Worm (Caenorhabditis elegans) whole organism, early embryonic: Measurements from ENCODE around the gene sams-1.

ENCODE experiments used
- B0310.2 ChIP-seq: sonication (generic microtip); optimal IDR thresholded peaks from 2 replicates; lab custom pipeline; 2016; ENCODE audit warnings: mild to moderate bottlenecking, missing genetic modification characterization, missing compliant biosample characterization
- F13C5.2 ChIP-seq: sonication (generic microtip); optimal IDR thresholded peaks from 2 replicates; lab custom pipeline; 2017; ENCODE audit warnings: mild to moderate bottlenecking, missing genetic modification characterization, inconsistent platforms, missing compliant biosample characterization
- aly-1 ChIP-seq: sonication (generic microtip); optimal IDR thresholded peaks from 2 replicates; lab custom pipeline; 2016; ENCODE audit warnings: missing genetic modification characterization, missing compliant biosample characterization
- ama-1 ChIP-seq: fragments of 150-350 bp; optimal IDR thresholded peaks from 2 replicates; lab custom pipeline; 2014
- ceh-13 ChIP-seq: fragments of 200-800 bp; sonication (Bioruptor generic); optimal IDR thresholded peaks from 2 replicates; lab custom pipeline; 2018; ENCODE audit warnings: mild to moderate bottlenecking, missing genetic modification characterization, missing compliant biosample characterization
- ceh-36 ChIP-seq: sonication (generic microtip); optimal IDR thresholded peaks from 2 replicates; lab custom pipeline; 2016; ENCODE audit warnings: missing genetic modification characterization, inconsistent platforms, missing compliant biosample characterization
- ets-7 ChIP-seq: sonication (generic microtip); optimal IDR thresholded peaks from 2 replicates; lab custom pipeline; 2016; ENCODE audit warnings: missing genotype, missing genetic modification characterization, missing compliant biosample characterization
- flt-1 ChIP-seq: fragments of 200-800 bp; sonication (Bioruptor generic); IDR thresholded peaks from 2 replicates; pipeline ENCODE4 v1.3.6; 2022; ENCODE audit warnings: missing genetic modification characterization, missing compliant biosample characterization
- hmbx-1 ChIP-seq: sonication (generic microtip); optimal IDR thresholded peaks from 2 replicates; lab custom pipeline; 2016; ENCODE audit warnings: mild to moderate bottlenecking, missing genetic modification characterization, missing compliant biosample characterization
- hmg-4 ChIP-seq: fragments of 200-800 bp; sonication (Bioruptor generic); optimal IDR thresholded peaks from 2 replicates; lab custom pipeline; 2018; ENCODE audit warnings: mild to moderate bottlenecking, missing genetic modification characterization, missing compliant biosample characterization
- hnd-1 ChIP-seq: sonication (generic microtip); optimal IDR thresholded peaks from 2 replicates; lab custom pipeline; 2016; ENCODE audit warnings: missing genetic modification characterization, missing compliant biosample characterization
- pes-1 ChIP-seq: fragments of 200-800 bp; sonication (Bioruptor generic); IDR thresholded peaks from 2 replicates; pipeline ENCODE4 v1.3.6; 2022; ENCODE audit warnings: missing genetic modification reagents, missing genetic modification characterization, missing compliant biosample characterization
- scrt-1 ChIP-seq: fragments of 200-800 bp; sonication (Bioruptor generic); IDR thresholded peaks from 2 replicates; pipeline ENCODE4 v1.3.6; 2022; ENCODE audit warnings: missing genetic modification characterization, missing compliant biosample characterization
- sea-1 ChIP-seq: fragments of 200-800 bp; sonication (Bioruptor generic); conservative IDR thresholded peaks from 2 replicates; pipeline ENCODE4 v1.3.6; 2022; ENCODE audit warnings: missing genetic modification characterization, missing compliant biosample characterization
- tbx-11 ChIP-seq: fragments of 200-800 bp; sonication (Bioruptor generic); IDR thresholded peaks from 2 replicates; pipeline ENCODE4 v1.3.6; 2022; ENCODE audit warnings: missing genetic modification characterization, missing compliant biosample characterization
- tbx-37 ChIP-seq: fragments of 200-800 bp; sonication (Bioruptor generic); conservative IDR thresholded peaks from 2 replicates; pipeline ENCODE4 v1.3.6; 2022; ENCODE audit warnings: missing genetic modification reagents, missing genetic modification characterization, missing compliant biosample characterization
- tra-4 ChIP-seq: sonication (generic microtip); optimal IDR thresholded peaks from 2 replicates; lab custom pipeline; 2017; ENCODE audit warnings: missing genetic modification characterization, missing compliant biosample characterization

Gene sams-1

DNA sequence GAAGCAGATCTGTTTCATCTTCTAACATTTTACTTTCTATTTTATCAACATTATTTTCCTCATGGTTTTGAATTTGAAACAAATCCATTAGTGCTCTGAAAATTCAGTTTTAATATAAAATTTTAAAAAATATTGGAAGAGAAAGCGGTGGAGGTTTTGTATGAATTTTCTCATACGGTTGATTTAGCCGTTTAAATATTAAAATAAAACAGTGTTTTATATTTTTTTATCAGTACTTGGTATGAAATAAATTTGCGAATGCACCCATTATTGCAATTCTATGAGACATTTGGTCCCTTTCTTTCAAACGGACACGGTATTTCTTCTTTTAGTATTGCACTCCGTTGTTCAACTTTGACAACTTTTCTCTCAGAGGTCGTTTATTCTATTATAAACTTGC is 34.2 kb upstream of the sams-1 start, which contains the start of gene dot-1.4:
TSS of gene dot-1.4 (minus strand) at position 101 of the 400 bp plus-strand sequence.
- TF ChIP-seq sea-1 (GFP tag; lab: Robert Waterston, UW): no peak
- no peak for TF ChIP-seq ets-7 (tag; lab: Kevin White, UChicago)
- no peak for TF ChIP-seq F13C5.2
- TF ChIP-seq tra-4 (tag; lab: Kevin White, UChicago): no peak
- no peak for TF ChIP-seq hnd-1 (tag; lab: Kevin White, UChicago)
- no peak for TF ChIP-seq tbx-11 (GFP tag; lab: Robert Waterston, UW)
- TF ChIP-seq ama-1 (lab: Kevin White, UChicago): no peak
- no peak for TF ChIP-seq hmbx-1 (tag; lab: Kevin White, UChicago)

DNA sequence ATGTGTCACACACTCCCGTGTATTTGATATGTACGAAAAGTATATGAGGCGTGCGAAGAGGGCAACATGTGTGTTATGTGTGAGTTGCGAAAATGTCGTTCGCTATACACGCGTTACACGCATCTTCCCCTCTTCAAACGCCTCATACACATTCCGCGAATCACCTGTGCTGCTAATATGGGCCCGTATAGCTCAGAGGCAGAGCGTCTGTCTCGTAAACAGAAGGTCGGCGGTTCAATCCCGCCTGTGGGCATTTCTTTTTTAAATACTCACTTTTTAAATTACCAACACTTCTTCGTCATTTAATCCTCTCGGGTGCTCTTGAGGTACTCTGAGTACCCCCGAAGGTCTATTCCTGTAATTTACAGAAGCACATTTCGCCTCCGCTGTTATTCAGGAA is 32.2 kb upstream of the sams-1 start:
- TF ChIP-seq sea-1 (GFP tag; lab: Robert Waterston, UW) (no peak), ceh-36 (no peak), scrt-1 (GFP tag; lab: Robert Waterston, UW) (no peak), pes-1 (GFP tag; lab: Robert Waterston, UW) (no peak), tbx-11 (GFP tag; lab: Robert Waterston, UW) (no peak), hmbx-1 (tag; lab: Kevin White, UChicago) (no peak), aly-1 (tag; lab: Kevin White, UChicago) (no peak), ets-7 (tag; lab: Kevin White, UChicago) (no peak), ceh-13 (GFP tag; lab: Kevin White, UChicago) (no peak), hnd-1 (tag; lab: Kevin White, UChicago) (no peak), ama-1 (lab: Kevin White, UChicago) (no peak)

DNA sequence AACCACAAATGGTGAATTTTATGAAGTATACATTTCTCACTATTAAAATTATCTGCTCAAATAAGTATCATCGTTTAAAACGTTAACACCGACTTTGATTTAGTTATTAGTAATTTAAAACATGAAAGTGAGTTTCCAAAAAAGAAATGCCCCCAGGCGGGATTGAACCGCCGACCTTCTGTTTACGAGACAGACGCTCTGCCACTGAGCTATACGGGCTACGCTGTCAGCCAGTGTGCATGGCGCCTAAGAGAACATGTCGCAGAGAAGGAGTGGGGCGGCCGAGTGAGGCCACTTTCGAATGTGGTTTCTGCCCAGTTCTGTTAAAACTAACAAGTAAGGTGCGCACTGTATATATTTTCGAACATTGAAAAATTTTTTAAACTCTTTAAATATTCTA is 30.8 kb upstream of the sams-1 start:
- TF ChIP-seq hmg-4 (GFP tag; lab: Kevin White, UChicago): peak; percentile 86
- TF ChIP-seq B0310.2: peak; percentile 60
- TF ChIP-seq aly-1 (tag; lab: Kevin White, UChicago): peak; percentile 49
- peak; percentile 66 for TF ChIP-seq hnd-1 (tag; lab: Kevin White, UChicago)
- TF ChIP-seq tbx-37 (GFP tag; lab: Robert Waterston, UW): peak; percentile 78
- peak; percentile 86 for TF ChIP-seq scrt-1 (GFP tag; lab: Robert Waterston, UW)
- peak; percentile 90 for TF ChIP-seq pes-1 (GFP tag; lab: Robert Waterston, UW)
- TF ChIP-seq sea-1 (GFP tag; lab: Robert Waterston, UW): peak; percentile 88
- peak; percentile 80 for TF ChIP-seq F13C5.2
- TF ChIP-seq flt-1 (GFP tag; lab: Robert Waterston, UW): peak; percentile 83
- TF ChIP-seq hmbx-1 (tag; lab: Kevin White, UChicago): no peak
- peak; percentile 20 for TF ChIP-seq tra-4 (tag; lab: Kevin White, UChicago)
- peak; percentile 71 for TF ChIP-seq ceh-13 (GFP tag; lab: Kevin White, UChicago)
- TF ChIP-seq ama-1 (lab: Kevin White, UChicago): no peak
- peak; percentile 65 for TF ChIP-seq ceh-36
- TF ChIP-seq tbx-11 (GFP tag; lab: Robert Waterston, UW): peak; percentile 79
- no peak for TF ChIP-seq ets-7 (tag; lab: Kevin White, UChicago)

DNA sequence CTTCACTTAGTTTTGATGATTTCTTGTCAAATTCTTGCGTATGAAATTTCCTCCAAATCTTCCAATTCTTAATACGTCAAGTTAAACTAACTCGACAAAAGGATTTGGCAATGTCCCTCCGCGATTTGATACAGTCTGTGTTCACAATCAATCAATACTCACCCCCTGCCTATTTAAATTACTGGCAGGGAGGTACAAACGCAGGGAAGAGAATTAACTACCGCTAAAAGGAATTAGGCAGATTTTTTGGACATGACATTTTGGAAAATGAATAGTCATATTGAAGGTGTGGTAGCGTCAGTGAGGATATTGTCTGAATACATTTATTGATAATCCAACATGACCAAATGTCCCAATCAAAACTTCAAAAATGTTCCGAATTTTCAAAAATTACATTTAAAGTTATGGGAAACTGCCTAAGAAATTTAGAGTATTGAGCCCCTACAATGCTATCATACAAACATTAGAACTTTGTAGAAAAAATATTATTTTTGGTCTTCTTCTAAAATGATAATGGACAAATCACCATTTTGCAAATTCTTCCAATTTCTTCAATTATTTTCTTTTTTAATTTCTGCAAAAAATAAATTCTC is 28.3 kb upstream of the sams-1 start:
- TF ChIP-seq hnd-1 (tag; lab: Kevin White, UChicago): peak; percentile 2
- 0 out of 2 replicates have a peak, but pooled peaks have one; percentile 69 for TF ChIP-seq tbx-11 (GFP tag; lab: Robert Waterston, UW)
- TF ChIP-seq tra-4 (tag; lab: Kevin White, UChicago): no peak
- TF ChIP-seq aly-1 (tag; lab: Kevin White, UChicago): no peak
- TF ChIP-seq ceh-36: peak; percentile 31
- peak; percentile 59; the same call in 1 of the 2 replicates for TF ChIP-seq tbx-37 (GFP tag; lab: Robert Waterston, UW)
- no peak for TF ChIP-seq sea-1 (GFP tag; lab: Robert Waterston, UW)
- peak; percentile 81 for TF ChIP-seq hmg-4 (GFP tag; lab: Kevin White, UChicago)
- peak; percentile 67 for TF ChIP-seq flt-1 (GFP tag; lab: Robert Waterston, UW)
- TF ChIP-seq F13C5.2: peak; percentile 93
- no peak for TF ChIP-seq ama-1 (lab: Kevin White, UChicago)
- no peak for TF ChIP-seq ceh-13 (GFP tag; lab: Kevin White, UChicago)
- peak; percentile 60 for TF ChIP-seq scrt-1 (GFP tag; lab: Robert Waterston, UW)
- peak; percentile 4 for TF ChIP-seq ets-7 (tag; lab: Kevin White, UChicago)

DNA sequence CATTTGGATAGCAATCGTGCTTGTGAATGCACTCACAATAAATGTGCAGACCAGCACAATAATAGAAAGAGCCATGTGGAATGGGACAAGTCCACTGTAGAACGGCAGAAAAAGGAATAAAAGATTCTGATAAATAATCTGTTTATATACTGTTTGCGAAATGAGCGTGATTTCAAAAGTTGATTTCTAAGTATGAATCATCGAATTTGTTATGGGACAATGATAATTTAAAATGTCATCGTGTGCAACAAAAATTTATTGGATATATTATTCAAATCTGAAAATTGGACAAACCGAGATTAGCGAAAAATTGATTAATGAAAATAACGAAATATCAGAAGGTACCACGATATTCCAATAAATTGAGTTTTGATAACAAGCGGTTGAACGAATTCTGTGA is 26.9 kb upstream of the sams-1 start, which contains the start of gene F55G7.5:
TSS of gene F55G7.5 (minus strand) at position 101 of the 400 bp plus-strand sequence.
- no peak for TF ChIP-seq ceh-13 (GFP tag; lab: Kevin White, UChicago)
- no peak for TF ChIP-seq hnd-1 (tag; lab: Kevin White, UChicago)
- no peak for TF ChIP-seq scrt-1 (GFP tag; lab: Robert Waterston, UW)
- TF ChIP-seq ama-1 (lab: Kevin White, UChicago): no peak
- TF ChIP-seq ets-7 (tag; lab: Kevin White, UChicago): no peak
- TF ChIP-seq hmbx-1 (tag; lab: Kevin White, UChicago): no peak
- TF ChIP-seq tra-4 (tag; lab: Kevin White, UChicago): no peak
- no peak for TF ChIP-seq flt-1 (GFP tag; lab: Robert Waterston, UW)
- TF ChIP-seq sea-1 (GFP tag; lab: Robert Waterston, UW): no peak
- no peak for TF ChIP-seq B0310.2
- no peak for TF ChIP-seq aly-1 (tag; lab: Kevin White, UChicago)
- no peak for TF ChIP-seq F13C5.2
- no peak for TF ChIP-seq ceh-36

DNA sequence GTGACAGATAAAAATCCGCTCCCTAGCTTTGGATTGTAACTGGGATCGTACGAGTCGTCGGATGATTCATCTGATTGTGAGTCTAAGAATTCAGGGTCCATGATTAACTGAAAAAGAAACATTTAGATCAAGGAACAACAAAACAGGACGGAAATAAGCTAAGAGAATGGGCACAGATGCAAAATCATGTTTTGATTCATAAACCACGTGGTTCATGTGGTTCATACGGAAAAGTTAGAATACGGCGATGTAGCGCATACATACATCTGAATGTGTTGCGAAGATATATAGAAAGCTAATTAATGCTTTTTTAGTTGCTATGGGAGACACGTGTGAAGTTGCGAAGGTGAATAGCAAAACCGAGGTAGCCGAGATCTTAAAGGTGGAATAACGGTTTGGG is 23.8 kb upstream of the sams-1 start, which contains the start of gene F55G7.3:
TSS of gene F55G7.3 (minus strand) at position 101 of the 400 bp plus-strand sequence.
- TF ChIP-seq hmg-4 (GFP tag; lab: Kevin White, UChicago): no peak
- no peak for TF ChIP-seq ets-7 (tag; lab: Kevin White, UChicago)
- no peak for TF ChIP-seq flt-1 (GFP tag; lab: Robert Waterston, UW)
- TF ChIP-seq pes-1 (GFP tag; lab: Robert Waterston, UW): no peak
- TF ChIP-seq hnd-1 (tag; lab: Kevin White, UChicago): no peak
- no peak for TF ChIP-seq ceh-36
- TF ChIP-seq hmbx-1 (tag; lab: Kevin White, UChicago): no peak
- no peak for TF ChIP-seq tra-4 (tag; lab: Kevin White, UChicago)
- TF ChIP-seq ama-1 (lab: Kevin White, UChicago): no peak
- no peak for TF ChIP-seq scrt-1 (GFP tag; lab: Robert Waterston, UW)
- TF ChIP-seq F13C5.2: no peak
- TF ChIP-seq tbx-37 (GFP tag; lab: Robert Waterston, UW): no peak
- TF ChIP-seq tbx-11 (GFP tag; lab: Robert Waterston, UW): no peak
- TF ChIP-seq aly-1 (tag; lab: Kevin White, UChicago): no peak
- no peak for TF ChIP-seq sea-1 (GFP tag; lab: Robert Waterston, UW)
- TF ChIP-seq ceh-13 (GFP tag; lab: Kevin White, UChicago): no peak
- no peak for TF ChIP-seq B0310.2
